Worm (Caenorhabditis elegans) whole organism, young adult: ENCODE measurements around the gene npr-41.

Experiments
- B0336.3 ChIP-seq: fragments of 200-800 bp; sonication (Bioruptor generic); IDR thresholded peaks from 2 replicates; pipeline ENCODE4 v1.3.6; 2022; ENCODE audit warnings: missing genetic modification characterization, missing compliant biosample characterization
- F22D6.2 ChIP-seq: sonication (generic microtip); optimal IDR thresholded peaks from 2 replicates; lab custom pipeline; 2016; ENCODE audit warnings: mild to moderate bottlenecking, missing genetic modification characterization, missing compliant biosample characterization
- F33H1.4 ChIP-seq: fragments of 200-800 bp; sonication (Bioruptor generic); IDR thresholded peaks from 2 replicates; pipeline ENCODE4 v1.3.6; 2022; ENCODE audit warnings: missing genetic modification reagents, missing genetic modification characterization, missing compliant biosample characterization
- F52B5.7 ChIP-seq: sonication (generic microtip); optimal IDR thresholded peaks from 2 replicates; lab custom pipeline; 2016; ENCODE audit warnings: mild to moderate bottlenecking, missing genetic modification characterization, missing compliant biosample characterization
- K11D2.4 ChIP-seq: fragments of 200-800 bp; sonication (Bioruptor generic); IDR thresholded peaks from 2 replicates; pipeline ENCODE4 v1.3.6; 2022; ENCODE audit warnings: missing genetic modification reagents, missing genetic modification characterization, missing compliant biosample characterization
- Y53G8AR.9 ChIP-seq: fragments of 200-800 bp; sonication (Bioruptor generic); conservative IDR thresholded peaks from 2 replicates; pipeline ENCODE4 v1.3.6; 2022; ENCODE audit warnings: missing genetic modification reagents, missing genetic modification characterization, missing compliant biosample characterization
- Y79H2A.3 ChIP-seq: fragments of 200-800 bp; sonication (Bioruptor generic); conservative IDR thresholded peaks from 2 replicates; pipeline ENCODE4 v1.3.6; 2022; ENCODE audit warnings: missing genetic modification reagents, missing genetic modification characterization, missing compliant biosample characterization
- akir-1 ChIP-seq: fragments of 200-800 bp; sonication (Bioruptor generic); optimal IDR thresholded peaks from 2 replicates; lab custom pipeline; 2018; ENCODE audit warnings: mild to moderate bottlenecking, missing genetic modification characterization, moderate library complexity, missing compliant biosample characterization
- aptf-2 ChIP-seq: fragments of 200-800 bp; sonication (Bioruptor generic); conservative IDR thresholded peaks from 2 replicates; pipeline ENCODE4 v1.3.6; 2022; ENCODE audit warnings: missing genetic modification reagents, missing genetic modification characterization, missing compliant biosample characterization
- bed-1 ChIP-seq: fragments of 200-800 bp; sonication (Bioruptor generic); IDR thresholded peaks from 2 replicates; pipeline ENCODE4 v1.3.6; 2022; ENCODE audit warnings: missing genetic modification reagents, missing genetic modification characterization, missing compliant biosample characterization
- cebp-1 ChIP-seq, 2 experiments: fragments of 200-800 bp in 1 of 2; sonication (Bioruptor generic) in 1 of 2; sonication (generic microtip) in 1 of 2; IDR thresholded peaks in 1 of 2; optimal IDR thresholded peaks in 1 of 2; 2 replicates each; pipeline versions ENCODE4 v1.3.6 to Lab custom; 2017 to 2022; ENCODE audit warnings: missing compliant biosample characterization in 2 of 2, missing genetic modification characterization in 2 of 2, mild to moderate bottlenecking in 1 of 2, missing genetic modification reagents in 1 of 2, moderate library complexity in 1 of 2
- ceh-79 ChIP-seq: sonication (generic microtip); optimal IDR thresholded peaks from 2 replicates; lab custom pipeline; 2017; ENCODE audit warnings: mild to moderate bottlenecking, missing genetic modification characterization, missing compliant biosample characterization
- die-1 ChIP-seq: sonication (generic microtip); optimal IDR thresholded peaks from 2 replicates; lab custom pipeline; 2016; ENCODE audit warnings: missing genotype, mild to moderate bottlenecking, missing genetic modification characterization, missing compliant biosample characterization
- dpl-1 ChIP-seq: fragments of 150-350 bp; optimal IDR thresholded peaks from 2 replicates; lab custom pipeline; 2014; ENCODE audit warnings: missing biosample characterization, missing genetic modification reagents, missing genetic modification characterization
- ekl-4 ChIP-seq: fragments of 200-800 bp; sonication (Bioruptor generic); IDR thresholded peaks from 2 replicates; pipeline ENCODE4 v1.3.6; 2022; ENCODE audit warnings: missing genetic modification reagents, missing genetic modification characterization, missing compliant biosample characterization
- ets-4 ChIP-seq: fragments of 200-800 bp; sonication (Bioruptor generic); optimal IDR thresholded peaks from 2 replicates; lab custom pipeline; 2018; ENCODE audit warnings: mild to moderate bottlenecking, missing genetic modification characterization, missing compliant biosample characterization
- fkh-3 ChIP-seq: sonication (generic microtip); optimal IDR thresholded peaks from 2 replicates; lab custom pipeline; 2016; ENCODE audit warnings: mild to moderate bottlenecking, missing genetic modification characterization, missing compliant biosample characterization
- hlh-26 ChIP-seq: fragments of 200-800 bp; sonication (Bioruptor generic); conservative IDR thresholded peaks from 2 replicates; pipeline ENCODE4 v1.3.6; 2022; ENCODE audit warnings: missing genetic modification reagents, missing genetic modification characterization, missing compliant biosample characterization
- hmg-20 ChIP-seq: fragments of 200-800 bp; sonication (Bioruptor generic); IDR thresholded peaks from 2 replicates; pipeline ENCODE4 v1.3.6; 2022; ENCODE audit warnings: missing genetic modification reagents, missing genetic modification characterization, missing compliant biosample characterization
- hsf-1 ChIP-seq: fragments of 200-800 bp; sonication (Bioruptor generic); IDR thresholded peaks from 2 replicates; pipeline ENCODE4 v1.3.6; 2022; ENCODE audit warnings: missing genetic modification reagents, missing genetic modification characterization, missing compliant biosample characterization
- lag-1 ChIP-seq: fragments of 200-800 bp; sonication (Bioruptor generic); IDR thresholded peaks from 2 replicates; pipeline ENCODE4 v1.3.6; 2022; ENCODE audit warnings: missing genetic modification reagents, missing genetic modification characterization, missing compliant biosample characterization
- let-526 ChIP-seq: fragments of 200-800 bp; sonication (Bioruptor generic); IDR thresholded peaks from 2 replicates; pipeline ENCODE4 v1.3.6; 2022; ENCODE audit warnings: missing genetic modification reagents, missing genetic modification characterization, missing compliant biosample characterization
- let-607 ChIP-seq, 2 experiments: fragments of 200-800 bp in 1 of 2; sonication (Bioruptor generic) in 1 of 2; sonication (generic microtip) in 1 of 2; optimal IDR thresholded peaks; 2 replicates each; lab custom pipeline; 2016 to 2018; ENCODE audit warnings: mild to moderate bottlenecking in 2 of 2, missing compliant biosample characterization in 2 of 2, missing genetic modification characterization in 2 of 2, moderate library complexity in 2 of 2, missing genotype in 1 of 2
- lin-26 ChIP-seq: fragments of 200-800 bp; sonication (Bioruptor generic); IDR thresholded peaks from 2 replicates; pipeline ENCODE4 v1.3.6; 2022; ENCODE audit warnings: missing genetic modification reagents, missing genetic modification characterization, missing compliant biosample characterization
- lin-35 ChIP-seq, 3 experiments: fragments of 150-350 bp in 2 of 3; sonication (generic microtip) in 1 of 3; optimal IDR thresholded peaks; 2 replicates each; lab custom pipeline; 2014 to 2018; ENCODE audit warnings: missing biosample characterization in 3 of 3, missing genetic modification characterization in 3 of 3, missing genetic modification reagents in 3 of 3
- lin-40 ChIP-seq: sonication (generic microtip); optimal IDR thresholded peaks from 2 replicates; lab custom pipeline; 2016; ENCODE audit warnings: missing genetic modification characterization, mild to moderate bottlenecking, missing compliant biosample characterization, missing genotype, missing genetic modification reagents
- lir-1 ChIP-seq: fragments of 200-800 bp; sonication (Bioruptor generic); conservative IDR thresholded peaks from 2 replicates; pipeline ENCODE4 v1.3.6; 2022; ENCODE audit warnings: missing genetic modification reagents, missing genetic modification characterization, missing compliant biosample characterization
- mxl-1 ChIP-seq: sonication (generic microtip); optimal IDR thresholded peaks from 2 replicates; lab custom pipeline; 2016; ENCODE audit warnings: missing genetic modification characterization, missing compliant biosample characterization
- nfyb-1 ChIP-seq: fragments of 200-800 bp; sonication (Bioruptor generic); IDR thresholded peaks from 2 replicates; pipeline ENCODE4 v1.3.6; 2022; ENCODE audit warnings: missing genetic modification reagents, missing genetic modification characterization, missing compliant biosample characterization
- pbrm-1 ChIP-seq: fragments of 200-800 bp; sonication (Bioruptor generic); IDR thresholded peaks from 2 replicates; pipeline ENCODE4 v1.3.6; 2022; ENCODE audit warnings: missing genetic modification reagents, missing genetic modification characterization, missing compliant biosample characterization
- repo-1 ChIP-seq: sonication (generic microtip); optimal IDR thresholded peaks from 2 replicates; lab custom pipeline; 2017; ENCODE audit warnings: mild to moderate bottlenecking, missing genetic modification characterization, missing compliant biosample characterization
- snpc-3.4 ChIP-seq: sonication (generic microtip); optimal IDR thresholded peaks from 2 replicates; lab custom pipeline; 2017; ENCODE audit warnings: missing genetic modification characterization, mild to moderate bottlenecking, missing compliant biosample characterization, antibody characterized with exemption, moderate library complexity, missing genotype, missing genetic modification reagents
- snpc-4 ChIP-seq, 5 experiments: fragments of 150-350 bp in 1 of 5; sonication (generic microtip) in 4 of 5; optimal IDR thresholded peaks; 2 replicates each; lab custom pipeline; 2014 to 2018; ENCODE audit warnings: missing genetic modification characterization in 5 of 5, missing biosample characterization in 3 of 5, antibody characterized with exemption in 2 of 5, mild to moderate bottlenecking in 2 of 5, missing compliant biosample characterization in 2 of 5, missing genotype in 2 of 5, moderate library complexity in 2 of 5, missing genetic modification reagents in 1 of 5
- tbp1 ChIP-seq: fragments of 200-800 bp; sonication (Bioruptor generic); optimal IDR thresholded peaks from 2 replicates; lab custom pipeline; 2018; ENCODE audit warnings: mild to moderate bottlenecking, missing genetic modification characterization, missing compliant biosample characterization
- tlf-1 ChIP-seq: fragments of 200-800 bp; sonication (Bioruptor generic); optimal IDR thresholded peaks from 2 replicates; lab custom pipeline; 2018; ENCODE audit warnings: mild to moderate bottlenecking, missing genetic modification characterization, missing compliant biosample characterization
- zfh-2 ChIP-seq: fragments of 200-800 bp; sonication (Bioruptor generic); conservative IDR thresholded peaks from 2 replicates; pipeline ENCODE4 v1.3.6; 2022; ENCODE audit warnings: missing genetic modification reagents, missing genetic modification characterization, missing compliant biosample characterization
- ztf-25 ChIP-seq: fragments of 200-800 bp; sonication (Bioruptor generic); IDR thresholded peaks from 2 replicates; pipeline ENCODE4 v1.3.6; 2022; ENCODE audit warnings: missing genetic modification reagents, missing genetic modification characterization, missing compliant biosample characterization
- ztf-26 ChIP-seq: sonication (generic microtip); optimal IDR thresholded peaks from 2 replicates; lab custom pipeline; 2017; ENCODE audit warnings: missing genetic modification characterization, missing compliant biosample characterization
- ztf-6 ChIP-seq: fragments of 200-800 bp; sonication (Bioruptor generic); IDR thresholded peaks from 2 replicates; pipeline ENCODE4 v1.3.6; 2022; ENCODE audit warnings: missing genetic modification reagents, missing genetic modification characterization, missing compliant biosample characterization

Gene npr-41

ce11 chrII:11537115-11537514 is 26.6 kb downstream of the npr-41 start (continued):
- TF ChIP-seq snpc-4 (GFP tag; optimal IDR thresholded peaks at IDR 0.05; lab: Kevin White, UChicago) = no peak
- peak in 2 of 4 experiments; percentile 19 to 23 for TF ChIP-seq snpc-4 (tag; optimal IDR thresholded peaks at IDR 0.05; lab: Kevin White, UChicago)
- no peak for TF ChIP-seq F52B5.7 (tag; lab: Kevin White, UChicago)
- TF ChIP-seq, all 124 proteins: peak for 46

- TF ChIP-seq ztf-25 (GFP tag; lab: Robert Waterston, UW) = 0 out of 2 replicates have a peak, but pooled peaks have one; percentile 43
- TF ChIP-seq tbp1 (GFP tag; lab: Kevin White, UChicago) = no peak
- 0 out of 2 replicates have a peak, but pooled peaks have one; percentile 24 for TF ChIP-seq B0336.3 (GFP tag; lab: Robert Waterston, UW)
- TF ChIP-seq lir-1 (GFP tag; lab: Robert Waterston, UW) = 0 out of 2 replicates have a peak, but pooled peaks have one; percentile 10
- 0 out of 2 replicates have a peak, but pooled peaks have one; percentile 12 for TF ChIP-seq nfyb-1 (GFP tag; lab: Robert Waterston, UW)
- TF ChIP-seq lin-40 (tag; lab: Kevin White, UChicago) = no peak
- no peak for TF ChIP-seq lin-26 (GFP tag; lab: Robert Waterston, UW)
- TF ChIP-seq zfh-2 (GFP tag; lab: Robert Waterston, UW) = 0 out of 2 replicates have a peak, but pooled peaks have one; percentile 3
Measured at ce11 chrII:11537606-11538016, 27.1 kb downstream of the npr-41 start.

- TF ChIP-seq cebp-1 (GFP tag; IDR thresholded peaks at IDR 0.05; lab: Robert Waterston, UW) = no peak
- TF ChIP-seq cebp-1 (tag; optimal IDR thresholded peaks at IDR 0.05; lab: Kevin White, UChicago) = peak; percentile 6
- peak; percentile 32 for TF ChIP-seq snpc-3.4 (tag; lab: Kevin White, UChicago)
- no peak for TF ChIP-seq ztf-6 (GFP tag; lab: Robert Waterston, UW)
- no peak for TF ChIP-seq hmg-20
- no peak for TF ChIP-seq akir-1
Measured at ce11 chrII:11538741-11539140, 28.3 kb downstream of the npr-41 start, which contains the start of gene Y62F5A.9. Y62F5A.9 (minus strand) TSS chrII:11538841.

ce11 chrII:11542385-11542784 is 31.9 kb downstream of the npr-41 start, which contains the start of gene gtf-2E2:
gtf-2E2 (minus strand) TSS chrII:11542495.
- no peak for TF ChIP-seq hlh-26 (GFP tag; lab: Robert Waterston, UW)
- no peak for TF ChIP-seq repo-1 (tag; lab: Kevin White, UChicago)
- TF ChIP-seq hsf-1 = 0 out of 2 replicates have a peak, but pooled peaks have one; percentile 5
- TF ChIP-seq ceh-79 = no peak
- TF ChIP-seq lin-35 (GFP tag; optimal IDR thresholded peaks at IDR 0.05; lab: Kevin White, UChicago) = no peak
- TF ChIP-seq F33H1.4 = no peak
- no peak for TF ChIP-seq pbrm-1
- peak; percentile 14 for TF ChIP-seq snpc-3.4 (tag; lab: Kevin White, UChicago)
- TF ChIP-seq tbp1 (GFP tag; lab: Kevin White, UChicago) = peak; percentile 5
- no peak for TF ChIP-seq F52B5.7 (tag; lab: Kevin White, UChicago)
- no peak for TF ChIP-seq let-526
- no peak for TF ChIP-seq Y79H2A.3 (GFP tag; lab: Robert Waterston, UW)
- TF ChIP-seq let-607 (tag; optimal IDR thresholded peaks at IDR 0.05; lab: Kevin White, UChicago) = no peak
- TF ChIP-seq ets-4 (GFP tag; lab: Kevin White, UChicago) = no peak
- no peak for TF ChIP-seq K11D2.4
- no peak for TF ChIP-seq bed-1 (GFP tag; lab: Robert Waterston, UW)
- 0 out of 2 replicates have a peak, but pooled peaks have one; percentile 43 for TF ChIP-seq Y53G8AR.9 (GFP tag; lab: Robert Waterston, UW)
- TF ChIP-seq aptf-2 (GFP tag; lab: Robert Waterston, UW) = no peak
- no peak for TF ChIP-seq mxl-1 (tag; lab: Kevin White, UChicago)
- TF ChIP-seq ztf-26 = no peak
- no peak for TF ChIP-seq F22D6.2 (tag; lab: Kevin White, UChicago)
- TF ChIP-seq cebp-1 (GFP tag; IDR thresholded peaks at IDR 0.05; lab: Robert Waterston, UW) = no peak
- TF ChIP-seq cebp-1 (tag; optimal IDR thresholded peaks at IDR 0.05; lab: Kevin White, UChicago) = peak; percentile 18
- no peak for TF ChIP-seq ekl-4
- TF ChIP-seq lin-40 (tag; lab: Kevin White, UChicago) = no peak
- TF ChIP-seq lag-1 (GFP tag; lab: Robert Waterston, UW) = no peak
- TF ChIP-seq die-1 (tag; lab: Kevin White, UChicago) = no peak
- TF ChIP-seq dpl-1 (GFP tag; lab: Kevin White, UChicago) = no peak
- no peak for TF ChIP-seq tlf-1 (GFP tag; lab: Kevin White, UChicago)
- no peak for TF ChIP-seq fkh-3
